Fruit fly (Drosophila melanogaster) whole organism, adult: ENCODE data around the gene CG10171.

Experiments
- CG12768 ChIP-seq: fragments of 200-800 bp; sonication (Bioruptor generic); optimal IDR thresholded peaks from 2 replicates; lab custom pipeline; 2017; ENCODE audit warnings: missing biosample characterization, missing genetic modification characterization, mild to moderate bottlenecking, moderate library complexity, missing genetic modification reagents
- CG1620 ChIP-seq: fragments of 200-800 bp; sonication (Bioruptor generic); optimal IDR thresholded peaks from 2 replicates; lab custom pipeline; 2016; ENCODE audit warnings: missing biosample characterization, missing genetic modification characterization
- CG7045 ChIP-seq: fragments of 200-800 bp; sonication (Bioruptor generic); optimal IDR thresholded peaks from 2 replicates; lab custom pipeline; 2017; ENCODE audit warnings: missing biosample characterization, mild to moderate bottlenecking, missing genetic modification characterization
- CG7101 ChIP-seq: fragments of 200-800 bp; sonication (Bioruptor generic); optimal IDR thresholded peaks from 2 replicates; lab custom pipeline; 2018; ENCODE audit warnings: missing biosample characterization, mild to moderate bottlenecking, missing genetic modification characterization, moderate library complexity
- Crg-1 ChIP-seq: fragments of 200-800 bp; sonication (Bioruptor generic); optimal IDR thresholded peaks from 2 replicates; lab custom pipeline; 2016; ENCODE audit warnings: missing biosample characterization, missing genetic modification characterization
- Hr96 ChIP-seq: fragments of 200-800 bp; sonication (Bioruptor generic); optimal IDR thresholded peaks from 2 replicates; lab custom pipeline; 2016; ENCODE audit warnings: missing biosample characterization, missing genetic modification characterization
- Mnt ChIP-seq: fragments of 200-800 bp; sonication (Bioruptor generic); optimal IDR thresholded peaks from 2 replicates; lab custom pipeline; 2016; ENCODE audit warnings: missing biosample characterization, mild to moderate bottlenecking, missing genetic modification characterization
- bab1 ChIP-seq: fragments of 200-800 bp; sonication (Bioruptor generic); optimal IDR thresholded peaks from 3 replicates; lab custom pipeline; 2019; ENCODE audit warnings: missing biosample characterization, mild to moderate bottlenecking, missing genetic modification characterization, moderate library complexity
- cnc ChIP-seq, 2 experiments: fragments of >200 bp; optimal IDR thresholded peaks; 2 replicates each; lab custom pipeline; 2017
- ovo ChIP-seq: fragments of 200-800 bp; sonication (Bioruptor generic); optimal IDR thresholded peaks from 2 replicates; lab custom pipeline; 2016; ENCODE audit warnings: missing biosample characterization, missing genetic modification characterization
- pad ChIP-seq: fragments of 200-800 bp; sonication (Bioruptor generic); optimal IDR thresholded peaks from 3 replicates; lab custom pipeline; 2017; ENCODE audit warnings: missing biosample characterization, missing genetic modification characterization, mild to moderate bottlenecking, moderate library complexity, missing genetic modification reagents
- toe ChIP-seq: fragments of 200-800 bp; sonication (Bioruptor generic); optimal IDR thresholded peaks from 2 replicates; lab custom pipeline; 2016; ENCODE audit warnings: missing biosample characterization, missing genetic modification characterization

- TF ChIP-seq Hr96 (GFP tag; lab: Kevin White, UChicago) = no peak
- no peak for TF ChIP-seq CG7101 (tag; lab: Kevin White, UChicago)
- TF ChIP-seq ovo (GFP tag; lab: Kevin White, UChicago) = no peak
- TF ChIP-seq CG1620 = no peak
- no peak for TF ChIP-seq bab1 (GFP tag; lab: Kevin White, UChicago)
- no peak for TF ChIP-seq toe
- TF ChIP-seq cnc (optimal IDR thresholded peaks at IDR 0.05; lab: Kevin White, UChicago) = no peak
- TF ChIP-seq Crg-1 (GFP tag; lab: Kevin White, UChicago) = no peak
- no peak for TF ChIP-seq pad (GFP tag; lab: Kevin White, UChicago)
- no peak for TF ChIP-seq CG7045 (GFP tag; lab: Kevin White, UChicago)
- TF ChIP-seq CG12768 = no peak
- no peak for TF ChIP-seq Mnt
Observed at dm6 chr3L:13378202-13378601, 9.5 kb downstream of the CG10171 start, which contains the start of gene SNCF.
